Fruit fly (Drosophila melanogaster) whole organism, pupa: Measurements from ENCODE around the gene Cby.

Experiments
- CG14655 ChIP-seq: fragments of 200-800 bp; sonication (Bioruptor generic); optimal IDR thresholded peaks from 3 replicates; lab custom pipeline; 2017; ENCODE audit warnings: mild to moderate bottlenecking, missing biosample characterization, missing genetic modification reagents, missing genetic modification characterization
- CG8159 ChIP-seq: fragments of 200-800 bp; sonication (Bioruptor generic); optimal IDR thresholded peaks from 3 replicates; lab custom pipeline; 2018; ENCODE audit warnings: missing biosample characterization, mild to moderate bottlenecking, missing genetic modification characterization, moderate library complexity

DNA sequence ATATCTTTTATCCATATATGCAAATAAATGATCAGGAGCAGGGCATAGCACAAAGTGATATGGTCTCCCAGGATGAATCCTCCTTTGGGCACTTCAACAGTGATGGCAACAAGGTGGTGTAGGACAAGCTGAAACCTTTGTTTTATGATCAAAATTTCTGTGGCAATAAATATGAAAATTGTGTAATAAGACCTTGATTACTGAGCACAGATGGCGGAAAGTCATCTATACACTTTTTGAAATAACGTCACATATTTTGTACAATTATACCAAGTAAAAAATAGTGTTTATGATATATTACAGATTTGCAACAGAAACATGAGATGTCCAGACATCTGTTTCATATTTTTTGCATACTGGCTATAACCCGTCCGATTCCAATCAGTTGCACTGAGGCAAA lies 12.7 kb downstream of the Cby start, which contains the start of gene CG31465:
- TF ChIP-seq CG14655: no peak
- no peak for TF ChIP-seq CG8159 (tag; lab: Kevin White, UChicago)
